Fruit fly (Drosophila melanogaster) whole organism, embryonic: Measurements from ENCODE around the gene CG14153.

Source experiments
- Ada2b ChIP-seq: fragments of 200-800 bp; sonication (Bioruptor generic); IDR thresholded peaks from 2 replicates; pipeline ENCODE4 v1.3.6; 2022; ENCODE audit warnings: missing biosample characterization, missing genetic modification characterization
- Atf6 ChIP-seq: fragments of 200-800 bp; sonication (Bioruptor generic); IDR thresholded peaks from 2 replicates; pipeline ENCODE4 v1.3.6; 2022; ENCODE audit warnings: missing biosample characterization, missing genetic modification characterization
- Bteb2 ChIP-seq: fragments of 200-800 bp; sonication (Bioruptor generic); optimal IDR thresholded peaks from 2 replicates; lab custom pipeline; 2016; ENCODE audit warnings: missing biosample characterization, missing genetic modification characterization
- CG10147 ChIP-seq: fragments of 200-800 bp; sonication (Bioruptor generic); optimal IDR thresholded peaks from 2 replicates; lab custom pipeline; 2019; ENCODE audit warnings: missing biosample characterization, mild to moderate bottlenecking, missing genetic modification characterization, moderate library complexity
- CG10267 ChIP-seq: fragments of 200-800 bp; sonication (Bioruptor generic); optimal IDR thresholded peaks from 2 replicates; lab custom pipeline; 2018; ENCODE audit warnings: missing biosample characterization, mild to moderate bottlenecking, missing genetic modification characterization, moderate library complexity
- CG10431 ChIP-seq: fragments of 200-800 bp; sonication (Bioruptor generic); optimal IDR thresholded peaks from 3 replicates; lab custom pipeline; 2018; ENCODE audit warnings: missing biosample characterization, mild to moderate bottlenecking, missing genetic modification characterization
- CG11504 ChIP-seq: fragments of 200-800 bp; sonication (Bioruptor generic); optimal IDR thresholded peaks from 3 replicates; lab custom pipeline; 2019; ENCODE audit warnings: missing biosample characterization, mild to moderate bottlenecking, missing genetic modification characterization, moderate library complexity
- CG12155 ChIP-seq: fragments of 200-800 bp; sonication (Bioruptor generic); optimal IDR thresholded peaks from 3 replicates; lab custom pipeline; 2016; ENCODE audit warnings: missing biosample characterization, missing genetic modification characterization
- CG12236 ChIP-seq: fragments of 200-800 bp; sonication (Bioruptor generic); optimal IDR thresholded peaks from 2 replicates; lab custom pipeline; 2016; ENCODE audit warnings: missing biosample characterization, missing genetic modification characterization
- CG13624 ChIP-seq: fragments of 200-800 bp; sonication (Bioruptor generic); optimal IDR thresholded peaks from 2 replicates; lab custom pipeline; 2016; ENCODE audit warnings: missing biosample characterization, missing genetic modification characterization
- CG15269 ChIP-seq: fragments of 200-800 bp; sonication (Bioruptor generic); optimal IDR thresholded peaks from 2 replicates; lab custom pipeline; 2018; ENCODE audit warnings: missing biosample characterization, mild to moderate bottlenecking, missing genetic modification characterization, moderate library complexity
- CG17568 ChIP-seq: fragments of 200-800 bp; sonication (Bioruptor generic); optimal IDR thresholded peaks from 2 replicates; lab custom pipeline; 2018; ENCODE audit warnings: missing biosample characterization, mild to moderate bottlenecking, missing genetic modification characterization, moderate library complexity
- CG2875 ChIP-seq: fragments of 200-800 bp; sonication (Bioruptor generic); optimal IDR thresholded peaks from 2 replicates; lab custom pipeline; 2017; ENCODE audit warnings: missing biosample characterization, mild to moderate bottlenecking, missing genetic modification characterization, missing genetic modification reagents
- CG30431 ChIP-seq: fragments of 200-800 bp; sonication (Bioruptor generic); optimal IDR thresholded peaks from 2 replicates; lab custom pipeline; 2017; ENCODE audit warnings: missing biosample characterization, missing genetic modification characterization
- CG33557 ChIP-seq: fragments of 200-800 bp; sonication (Bioruptor generic); optimal IDR thresholded peaks from 2 replicates; lab custom pipeline; 2019; ENCODE audit warnings: missing biosample characterization, mild to moderate bottlenecking, missing genetic modification characterization, moderate library complexity
- CG3726 ChIP-seq: fragments of 200-800 bp; sonication (Bioruptor generic); IDR thresholded peaks from 3 replicates; pipeline ENCODE4, ENCODE4 v1.3.6; 2022; ENCODE audit warnings: missing biosample characterization, missing genetic modification characterization
- CG3838 ChIP-seq: fragments of 200-800 bp; sonication (Bioruptor generic); optimal IDR thresholded peaks from 3 replicates; lab custom pipeline; 2016; ENCODE audit warnings: missing biosample characterization, missing genetic modification characterization
- CG6689 ChIP-seq: fragments of 200-800 bp; sonication (Bioruptor generic); IDR thresholded peaks from 2 replicates; pipeline ENCODE4 v1.3.6; 2022; ENCODE audit warnings: missing biosample characterization, missing genetic modification characterization
- CG6813 ChIP-seq: fragments of 200-800 bp; sonication (Bioruptor generic); optimal IDR thresholded peaks from 2 replicates; lab custom pipeline; 2017; ENCODE audit warnings: missing biosample characterization, missing genetic modification characterization, mild to moderate bottlenecking, moderate library complexity, missing genetic modification reagents
- CG7839 ChIP-seq: fragments of 200-800 bp; sonication (Bioruptor generic); optimal IDR thresholded peaks from 3 replicates; lab custom pipeline; 2018; ENCODE audit warnings: missing biosample characterization, mild to moderate bottlenecking, missing genetic modification characterization, moderate library complexity
- Dfd ChIP-seq, 2 experiments: fragments of >200 bp; optimal IDR thresholded peaks; 2 replicates each; lab custom pipeline; 2017; ENCODE audit warnings: missing biosample characterization in 2 of 2, missing genetic modification characterization in 2 of 2
- Dref ChIP-seq: fragments of 200-800 bp; sonication (Bioruptor generic); IDR thresholded peaks from 2 replicates; pipeline ENCODE4 v1.3.6; 2022; ENCODE audit warnings: missing biosample characterization, missing genetic modification characterization
- Hr39 ChIP-seq: fragments of >200 bp; optimal IDR thresholded peaks from 2 replicates; lab custom pipeline; 2017
- MTF-1 ChIP-seq: fragments of 200-800 bp; sonication (Bioruptor generic); optimal IDR thresholded peaks from 2 replicates; lab custom pipeline; 2018; ENCODE audit warnings: missing biosample characterization, mild to moderate bottlenecking, missing genetic modification characterization, borderline replicate concordance
- Med ChIP-seq: fragments of 200-800 bp; sonication (Bioruptor generic); peaks from one replicate; lab custom pipeline; 2016; ENCODE audit warnings: missing biosample characterization, missing genetic modification characterization, mild to moderate bottlenecking, inconsistent platforms, moderate library complexity
- Oaz ChIP-seq: fragments of 200-800 bp; sonication (Bioruptor generic); IDR thresholded peaks from 2 replicates; pipeline ENCODE4 v1.3.6; 2022; ENCODE audit warnings: missing biosample characterization, missing genetic modification characterization
- Ssrp ChIP-seq: fragments of 200-800 bp; sonication (Bioruptor generic); optimal IDR thresholded peaks from 2 replicates; lab custom pipeline; 2018; ENCODE audit warnings: missing biosample characterization, mild to moderate bottlenecking, missing genetic modification characterization, moderate library complexity
- Taf1 ChIP-seq: fragments of 200-800 bp; sonication (Bioruptor generic); IDR thresholded peaks from 2 replicates; pipeline ENCODE4 v1.3.6; 2022; ENCODE audit warnings: missing biosample characterization, missing genetic modification characterization
- Usf ChIP-seq: fragments of 200-800 bp; sonication (Bioruptor generic); optimal IDR thresholded peaks from 2 replicates; lab custom pipeline; 2017; ENCODE audit warnings: missing genotype, missing biosample characterization, missing genetic modification characterization
- Xbp1 ChIP-seq: fragments of 200-800 bp; sonication (Bioruptor generic); optimal IDR thresholded peaks from 3 replicates; lab custom pipeline; 2016; ENCODE audit warnings: missing biosample characterization, mild to moderate bottlenecking, missing genetic modification characterization
- btn ChIP-seq: fragments of 200-800 bp; sonication (Bioruptor generic); optimal IDR thresholded peaks from 2 replicates; lab custom pipeline; 2016; ENCODE audit warnings: missing biosample characterization, missing genetic modification characterization
- chif ChIP-seq, 2 experiments: fragments of 200-800 bp; sonication (Bioruptor generic); optimal IDR thresholded peaks; 3 replicates each; lab custom pipeline; 2016; ENCODE audit warnings: missing biosample characterization in 2 of 2, missing genetic modification characterization in 2 of 2
- ci ChIP-seq: fragments of 200-800 bp; sonication (Bioruptor generic); IDR thresholded peaks from 3 replicates; pipeline ENCODE4 v1.3.6; 2022; ENCODE audit warnings: missing biosample characterization, missing genetic modification characterization
- corto ChIP-seq: fragments of 200-800 bp; sonication (Bioruptor generic); optimal IDR thresholded peaks from 2 replicates; lab custom pipeline; 2016; ENCODE audit warnings: missing biosample characterization, mild to moderate bottlenecking, missing genetic modification characterization, moderate library complexity
- crc ChIP-seq: fragments of 200-800 bp; sonication (Bioruptor generic); optimal IDR thresholded peaks from 2 replicates; lab custom pipeline; 2016; ENCODE audit warnings: missing biosample characterization, missing genetic modification characterization
- dpn ChIP-seq, 2 experiments: fragments of 200-800 bp; sonication (Bioruptor generic); optimal IDR thresholded peaks; 3 replicates each; lab custom pipeline; 2016; ENCODE audit warnings: missing biosample characterization in 2 of 2, missing genetic modification characterization in 2 of 2
- esg ChIP-seq: fragments of 200-800 bp; sonication (Bioruptor generic); conservative IDR thresholded peaks from 2 replicates; pipeline ENCODE4 v1.3.6; 2022; ENCODE audit warnings: missing biosample characterization, missing genetic modification characterization
- fd102C ChIP-seq: fragments of 200-800 bp; sonication (Bioruptor generic); optimal IDR thresholded peaks from 2 replicates; lab custom pipeline; 2018; ENCODE audit warnings: missing biosample characterization, mild to moderate bottlenecking, missing genetic modification characterization, moderate library complexity
- ftz-f1 ChIP-seq: fragments of 200-800 bp; sonication (Bioruptor generic); optimal IDR thresholded peaks from 2 replicates; lab custom pipeline; 2016; ENCODE audit warnings: missing biosample characterization, missing genetic modification characterization
- gsb ChIP-seq: fragments of 200-800 bp; sonication (Bioruptor generic); IDR thresholded peaks from 2 replicates; pipeline ENCODE4 v1.3.6; 2022; ENCODE audit warnings: missing biosample characterization, missing genetic modification characterization
- ind ChIP-seq: fragments of 200-800 bp; sonication (Bioruptor generic); optimal IDR thresholded peaks from 3 replicates; lab custom pipeline; 2016; ENCODE audit warnings: missing biosample characterization, missing genetic modification characterization
- kni ChIP-seq: fragments of 200-800 bp; sonication (Bioruptor generic); optimal IDR thresholded peaks from 3 replicates; lab custom pipeline; 2017; ENCODE audit warnings: mild to moderate bottlenecking, missing biosample characterization, missing genetic modification reagents, missing genetic modification characterization
- lilli ChIP-seq: fragments of 200-800 bp; sonication (Bioruptor generic); optimal IDR thresholded peaks from 3 replicates; lab custom pipeline; 2016; ENCODE audit warnings: missing biosample characterization, missing genetic modification characterization
- luna ChIP-seq: fragments of 200-800 bp; sonication (Bioruptor generic); optimal IDR thresholded peaks from 2 replicates; lab custom pipeline; 2016; ENCODE audit warnings: missing biosample characterization, missing genetic modification characterization
- oc ChIP-seq: fragments of 200-800 bp; sonication (Bioruptor generic); optimal IDR thresholded peaks from 2 replicates; lab custom pipeline; 2018; ENCODE audit warnings: missing biosample characterization, mild to moderate bottlenecking, missing genetic modification characterization, moderate library complexity
- odd ChIP-seq: fragments of 200-800 bp; sonication (Bioruptor generic); optimal IDR thresholded peaks from 2 replicates; lab custom pipeline; 2017; ENCODE audit warnings: missing biosample characterization, mild to moderate bottlenecking, missing genetic modification characterization
- p53 ChIP-seq: fragments of 200-800 bp; sonication (Bioruptor generic); optimal IDR thresholded peaks from 2 replicates; lab custom pipeline; 2016; ENCODE audit warnings: missing biosample characterization, missing genetic modification characterization
- peb ChIP-seq: fragments of 200-800 bp; sonication (Bioruptor generic); IDR thresholded peaks from 2 replicates; pipeline ENCODE4 v1.3.6; 2022; ENCODE audit warnings: missing biosample characterization, missing genetic modification characterization
- ro ChIP-seq: fragments of 200-800 bp; sonication (Bioruptor generic); IDR thresholded peaks from 2 replicates; pipeline ENCODE4 v1.3.6; 2022; ENCODE audit warnings: missing biosample characterization, missing genetic modification characterization
- shn ChIP-seq: fragments of 200-800 bp; sonication (Bioruptor generic); optimal IDR thresholded peaks from 3 replicates; lab custom pipeline; 2016; ENCODE audit warnings: missing biosample characterization, missing genetic modification characterization

The CG14153 gene

DNA sequence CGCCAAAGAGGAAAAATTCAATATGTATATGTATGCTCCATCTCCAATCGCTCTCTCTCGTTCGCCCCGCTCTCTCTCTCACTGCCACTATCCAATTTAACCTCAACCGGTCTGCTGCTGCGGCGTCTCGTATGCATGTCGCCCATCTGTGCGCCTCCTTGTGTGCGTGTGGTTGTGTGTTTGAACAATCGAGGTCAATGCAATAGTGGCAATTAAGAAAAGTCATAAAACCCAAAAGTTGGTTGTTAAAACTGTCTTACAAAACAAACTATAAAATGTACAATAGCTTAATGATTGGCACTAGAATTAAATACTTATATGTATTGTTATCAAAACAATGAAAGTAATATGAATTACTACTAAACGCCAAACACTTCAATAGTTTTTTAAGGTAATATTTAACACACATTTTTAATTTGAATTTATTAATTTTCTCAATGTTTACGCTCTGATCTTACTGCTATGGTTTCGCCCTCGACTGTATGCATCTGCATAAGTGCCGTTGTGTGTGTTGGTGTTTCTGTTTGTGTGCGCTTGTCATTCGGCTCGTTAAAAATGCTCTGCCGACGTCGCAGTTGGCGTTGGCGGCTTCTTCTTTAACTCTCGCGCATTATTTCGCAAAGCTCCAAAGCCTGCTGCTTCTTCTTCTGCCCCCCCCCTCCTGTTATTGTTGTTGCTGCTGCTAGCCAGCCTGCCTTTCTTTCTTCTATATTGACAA, 22.3 kb downstream of the CG14153 start (continued):
- peak; percentile 88 to 92 for TF ChIP-seq chif (GFP tag; optimal IDR thresholded peaks at IDR 0.05; lab: Kevin White, UChicago)
- peak; percentile 85 for TF ChIP-seq Taf1
- peak; percentile 98 for TF ChIP-seq Ssrp
- peak; percentile 83 for TF ChIP-seq CG13624 (GFP tag; lab: Kevin White, UChicago)
- peak; percentile 84 for TF ChIP-seq btn
- TF ChIP-seq luna (GFP tag; lab: Kevin White, UChicago), result peak; percentile 54
- TF ChIP-seq kni, result peak; percentile 98
- peak; percentile 53 for TF ChIP-seq shn
- peak; percentile 99 for TF ChIP-seq CG33557
- TF ChIP-seq crc (GFP tag; lab: Kevin White, UChicago), result peak; percentile 65
- peak; percentile 98 for TF ChIP-seq CG15269 (tag; lab: Kevin White, UChicago)
- peak; percentile 92 for TF ChIP-seq ind (GFP tag; lab: Kevin White, UChicago)
- peak; percentile 84 for TF ChIP-seq Ada2b
- peak; percentile 98 for TF ChIP-seq CG2875 (GFP tag; lab: Kevin White, UChicago)
- peak; percentile 94 for TF ChIP-seq corto (GFP tag; lab: Kevin White, UChicago)
- peak; percentile 83 for TF ChIP-seq MTF-1 (GFP tag; lab: Kevin White, UChicago)
- TF ChIP-seq Med (GFP tag; lab: Kevin White, UChicago), result peak; percentile 98
- peak; percentile 76 for TF ChIP-seq CG3838
- TF ChIP-seq Hr39, result no peak
- peak; percentile 95 for TF ChIP-seq CG17568
- peak in 1 of 2 experiments; percentile 41 for TF ChIP-seq Dfd (GFP tag; optimal IDR thresholded peaks at IDR 0.05; lab: Kevin White, UChicago)
- TF ChIP-seq ci (GFP tag; lab: Robert Waterston, UW), result peak; percentile 88
- peak; percentile 86 for TF ChIP-seq Bteb2 (GFP tag; lab: Kevin White, UChicago)
- TF ChIP-seq fd102C (GFP tag; lab: Kevin White, UChicago), result peak; percentile 90
- TF ChIP-seq CG10267 (tag; lab: Kevin White, UChicago), result peak; percentile 96
- TF ChIP-seq oc, result peak; percentile 96
- peak; percentile 95 for TF ChIP-seq Xbp1 (GFP tag; lab: Kevin White, UChicago)
- TF ChIP-seq CG12155 (GFP tag; lab: Kevin White, UChicago), result peak; percentile 90
- peak; percentile 83 for TF ChIP-seq ro (GFP tag; lab: Robert Waterston, UW)
- peak; percentile 83; the same call in 1 of the 3 replicates for TF ChIP-seq CG3726 (GFP tag; lab: Robert Waterston, UW)
- TF ChIP-seq CG6689, result peak; percentile 96
- peak; percentile 92 for TF ChIP-seq Atf6 (GFP tag; lab: Robert Waterston, UW)
- peak; percentile 94 for TF ChIP-seq esg (GFP tag; lab: Robert Waterston, UW)
- TF ChIP-seq CG10431, result peak; percentile 94
- peak; percentile 79 for TF ChIP-seq CG12236 (GFP tag; lab: Kevin White, UChicago)
- TF ChIP-seq ftz-f1 (GFP tag; lab: Kevin White, UChicago), result peak; percentile 43
- TF ChIP-seq CG11504 (tag; lab: Kevin White, UChicago), result peak; percentile 98
- peak; percentile 84 for TF ChIP-seq Oaz (GFP tag; lab: Robert Waterston, UW)
- TF ChIP-seq odd, result peak; percentile 99
- peak; percentile 93 for TF ChIP-seq lilli (GFP tag; lab: Kevin White, UChicago)
- no peak for TF ChIP-seq Dref (GFP tag; lab: Robert Waterston, UW)
- peak; percentile 98 for TF ChIP-seq CG6813 (GFP tag; lab: Kevin White, UChicago)
- peak; percentile 74 for TF ChIP-seq p53 (GFP tag; lab: Kevin White, UChicago)
- TF ChIP-seq CG7839 (tag; lab: Kevin White, UChicago), result peak; percentile 99
- TF ChIP-seq Usf (GFP tag; lab: Kevin White, UChicago), result peak; percentile 95
- peak; percentile 81 for TF ChIP-seq gsb (GFP tag; lab: Robert Waterston, UW)
- peak; percentile 86 to 95 for TF ChIP-seq dpn (GFP tag; optimal IDR thresholded peaks at IDR 0.05; lab: Kevin White, UChicago)
- peak; percentile 95 for TF ChIP-seq CG10147 (GFP tag; lab: Kevin White, UChicago)
- TF ChIP-seq CG30431 (GFP tag; lab: Kevin White, UChicago), result peak; percentile 92
- TF ChIP-seq peb (GFP tag; lab: Robert Waterston, UW), result peak; percentile 89
